Fruit fly (Drosophila melanogaster) Kc167 (cell line): Measurements from ENCODE around the gene spn-B.

Source experiments
- insv ChIP-seq: fragments of >200 bp; optimal IDR thresholded peaks from 3 replicates; lab custom pipeline; 2018; ENCODE audit warnings: missing external identifiers
- psq ChIP-seq: fragments of >200 bp; optimal IDR thresholded peaks from 2 replicates; lab custom pipeline; 2017; ENCODE audit warnings: missing external identifiers
- ttk ChIP-seq: sonication (Bioruptor generic); optimal IDR thresholded peaks from 2 replicates; lab custom pipeline; 2017; ENCODE audit warnings: missing external identifiers

DNA sequence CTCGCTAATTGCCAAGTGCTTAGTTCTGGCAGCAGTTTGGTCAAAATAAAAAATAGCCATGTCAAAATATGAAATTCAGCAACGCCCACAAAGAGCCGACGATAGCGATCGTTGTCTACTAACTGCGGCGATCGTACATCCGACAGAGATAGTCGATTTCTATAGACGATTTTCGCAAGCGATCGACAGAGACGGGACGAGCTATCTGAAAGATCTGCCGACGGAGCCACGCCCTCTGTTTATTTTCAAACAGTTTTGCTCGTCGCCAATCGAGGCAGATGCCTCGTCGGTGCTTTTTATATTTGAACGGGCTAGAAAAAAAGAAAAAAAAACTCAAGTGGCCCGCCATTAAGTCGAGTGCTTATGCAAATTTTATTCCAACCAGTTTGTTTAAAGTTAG, 7.7 kb downstream of the spn-B start:
- TF ChIP-seq ttk (lab: Kevin White, UChicago) = no peak
- TF ChIP-seq psq (lab: Kevin White, UChicago) = no peak
- TF ChIP-seq insv (lab: Kevin White, UChicago) = no peak
